Worm (Caenorhabditis elegans) whole organism, L4/young adult: ENCODE results near the gene T07A5.7.

Experiments
- dao-5 ChIP-seq: sonication (generic microtip); optimal IDR thresholded peaks from 2 replicates; lab custom pipeline; 2016; ENCODE audit warnings: missing genotype, missing genetic modification characterization, moderate library complexity, missing compliant biosample characterization
- him-1 ChIP-seq: sonication (generic microtip); optimal IDR thresholded peaks from 2 replicates; lab custom pipeline; 2016; ENCODE audit warnings: missing genotype, missing genetic modification reagents, missing genetic modification characterization, missing compliant biosample characterization

DNA sequence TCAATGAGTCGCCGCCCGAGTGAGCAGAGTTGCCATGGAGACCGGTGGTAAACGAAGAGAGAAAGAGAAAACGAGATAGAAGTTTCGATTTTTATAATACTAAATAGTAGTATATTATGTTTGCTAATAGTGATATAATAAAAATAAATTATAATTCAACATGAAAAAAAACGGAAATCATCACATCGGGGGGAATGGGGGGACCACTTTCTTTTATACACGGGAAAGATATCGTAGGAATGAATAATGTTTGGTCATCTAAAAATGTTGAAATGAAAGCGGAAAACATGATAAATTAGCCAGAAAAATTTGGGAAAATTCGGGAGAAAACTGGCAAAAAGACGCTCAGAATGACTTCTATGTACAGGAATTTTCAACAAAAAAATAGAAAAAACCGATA is 49.2 kb downstream of the T07A5.7 start, which contains the start of gene bbs-5:
- TF ChIP-seq him-1 (tag; lab: Kevin White, UChicago) (no peak), dao-5 (tag; lab: Kevin White, UChicago) (no peak)
